Worm (Caenorhabditis elegans) whole organism, L4 larva: Measurements from ENCODE around the gene srsx-5.

Experiments used
- fos-1 ChIP-seq: fragments of 150-350 bp; optimal IDR thresholded peaks from 2 replicates; lab custom pipeline; 2014; ENCODE audit warnings: missing biosample characterization, missing genetic modification characterization
- hmg-1.1 ChIP-seq: fragments of 200-800 bp; sonication (Bioruptor generic); IDR thresholded peaks from 2 replicates; pipeline ENCODE4 v1.3.6; 2022; ENCODE audit warnings: missing genetic modification reagents, missing genetic modification characterization, missing compliant biosample characterization
- lin-13 ChIP-seq: fragments of 150-350 bp; optimal IDR thresholded peaks from 2 replicates; lab custom pipeline; 2014; ENCODE audit warnings: missing biosample characterization, missing genetic modification reagents, missing genetic modification characterization
- nhr-28 ChIP-seq: fragments of 150-350 bp; optimal IDR thresholded peaks from 2 replicates; lab custom pipeline; 2014; ENCODE audit warnings: missing biosample characterization, missing genetic modification characterization
- nhr-41 ChIP-seq: fragments of 200-800 bp; sonication (Bioruptor generic); IDR thresholded peaks from 2 replicates; pipeline ENCODE4 v1.3.6; 2022; ENCODE audit warnings: missing genetic modification reagents, missing genetic modification characterization, missing compliant biosample characterization

- TF ChIP-seq lin-13 (GFP tag; lab: Kevin White, UChicago) (no peak), fos-1 (tag; lab: Kevin White, UChicago) (no peak), nhr-28 (tag; lab: Kevin White, UChicago) (no peak), nhr-41 (no peak), hmg-1.1 (GFP tag; lab: Robert Waterston, UW) (no peak)
Measured at ce11 chrV:7943568-7943967, 14.8 kb downstream of the srsx-5 start, which contains the start of gene Y97E10B.1.
